Worm (Caenorhabditis elegans): ENCODE results near the gene nstp-9.

- TF ChIP-seq cog-1 (tag; optimal IDR thresholded peaks at IDR 0.05): no peak
- no peak for TF ChIP-seq ref-1 (GFP tag; conservative IDR thresholded peaks at IDR 0.05)
These were observed 7.6 kb upstream of the nstp-9 start for ce11 chrX:10927136-10927535.

All from whole organism, midembryonic.